Fruit fly (Drosophila melanogaster) whole organism, embryonic: ENCODE data around the gene CG18577.

Experiments
- Adf1 ChIP-seq: fragments of 200-800 bp; sonication (Bioruptor generic); IDR thresholded peaks from 2 replicates; pipeline ENCODE4 v1.3.6; 2022; ENCODE audit warnings: missing biosample characterization, missing genetic modification characterization
- CG10565 ChIP-seq: fragments of 200-800 bp; sonication (Bioruptor generic); optimal IDR thresholded peaks from 3 replicates; lab custom pipeline; 2016; ENCODE audit warnings: missing biosample characterization, mild to moderate bottlenecking, missing genetic modification characterization
- CG1233 ChIP-seq: fragments of 200-800 bp; sonication (Bioruptor generic); optimal IDR thresholded peaks from 4 replicates; lab custom pipeline; 2018; ENCODE audit warnings: missing biosample characterization, mild to moderate bottlenecking, missing genetic modification characterization
- CG12769 ChIP-seq: fragments of 200-800 bp; sonication (Bioruptor generic); optimal IDR thresholded peaks from 2 replicates; lab custom pipeline; 2019; ENCODE audit warnings: missing biosample characterization, mild to moderate bottlenecking, missing genetic modification characterization, moderate library complexity
- CG13287 ChIP-seq: fragments of 200-800 bp; sonication (Bioruptor generic); IDR thresholded peaks from 2 replicates; pipeline ENCODE4 v1.3.6; 2022; ENCODE audit warnings: missing biosample characterization, missing genetic modification characterization; ENCODE audit not compliant: partially characterized antibody
- CG13775 ChIP-seq: fragments of 200-800 bp; sonication (Bioruptor generic); optimal IDR thresholded peaks from 3 replicates; lab custom pipeline; 2017; ENCODE audit warnings: missing biosample characterization, mild to moderate bottlenecking, missing genetic modification characterization
- CG16813 ChIP-seq: fragments of 200-800 bp; sonication (Bioruptor generic); IDR thresholded peaks from 3 replicates; pipeline ENCODE4 v1.3.6; 2022; ENCODE audit warnings: missing biosample characterization, missing genetic modification characterization; ENCODE audit not compliant: partially characterized antibody
- CG17612 ChIP-seq: fragments of 200-800 bp; sonication (Bioruptor generic); IDR thresholded peaks from 2 replicates; pipeline ENCODE4 v1.3.6; 2022; ENCODE audit warnings: missing biosample characterization, missing genetic modification characterization
- CG2202 ChIP-seq: fragments of 200-800 bp; sonication (Bioruptor generic); optimal IDR thresholded peaks from 2 replicates; lab custom pipeline; 2018; ENCODE audit warnings: missing biosample characterization, mild to moderate bottlenecking, missing genetic modification characterization
- CG32532 ChIP-seq: fragments of 200-800 bp; sonication (Bioruptor generic); IDR thresholded peaks from 2 replicates; pipeline ENCODE4 v1.3.6; 2022; ENCODE audit warnings: missing biosample characterization, missing genetic modification characterization
- CG32767 ChIP-seq: fragments of 200-800 bp; sonication (Bioruptor generic); IDR thresholded peaks from 2 replicates; pipeline ENCODE4 v1.3.6; 2022; ENCODE audit warnings: missing biosample characterization, missing genetic modification characterization
- CG34224 ChIP-seq: fragments of 200-800 bp; sonication (Bioruptor generic); IDR thresholded peaks from 3 replicates; pipeline ENCODE4 v1.3.6; 2022; ENCODE audit warnings: missing biosample characterization, missing genetic modification characterization; ENCODE audit not compliant: partially characterized antibody
- CG4424 ChIP-seq: fragments of 200-800 bp; sonication (Bioruptor generic); optimal IDR thresholded peaks from 3 replicates; lab custom pipeline; 2016; ENCODE audit warnings: missing biosample characterization, missing genetic modification characterization
- CG6254 ChIP-seq: fragments of 200-800 bp; sonication (Bioruptor generic); optimal IDR thresholded peaks from 3 replicates; lab custom pipeline; 2017; ENCODE audit warnings: mild to moderate bottlenecking, missing biosample characterization, missing genetic modification reagents, missing genetic modification characterization
- CG9437 ChIP-seq: fragments of 200-800 bp; sonication (Bioruptor generic); optimal IDR thresholded peaks from 2 replicates; lab custom pipeline; 2018; ENCODE audit warnings: missing biosample characterization, mild to moderate bottlenecking, missing genetic modification characterization
- Camta ChIP-seq: fragments of 200-800 bp; sonication (Bioruptor generic); optimal IDR thresholded peaks from 2 replicates; lab custom pipeline; 2016; ENCODE audit warnings: missing biosample characterization, missing genetic modification characterization
- Gsc ChIP-seq: fragments of 200-800 bp; sonication (Bioruptor generic); IDR thresholded peaks from 2 replicates; pipeline ENCODE4 v1.3.6; 2022; ENCODE audit warnings: missing biosample characterization, missing genetic modification characterization
- Hand ChIP-seq: fragments of 200-800 bp; sonication (Bioruptor generic); optimal IDR thresholded peaks from 2 replicates; lab custom pipeline; 2017; ENCODE audit warnings: mild to moderate bottlenecking, missing biosample characterization, missing genetic modification reagents, missing genetic modification characterization
- Lim3 ChIP-seq: fragments of 200-800 bp; sonication (Bioruptor generic); IDR thresholded peaks from 2 replicates; pipeline ENCODE4 v1.3.6; 2022; ENCODE audit warnings: missing biosample characterization, missing genetic modification characterization
- Lpt ChIP-seq: fragments of >200 bp; optimal IDR thresholded peaks from 2 replicates; lab custom pipeline; 2018; ENCODE audit warnings: missing biosample characterization, missing genetic modification characterization
- Med ChIP-seq: fragments of 200-800 bp; sonication (Bioruptor generic); peaks from one replicate; lab custom pipeline; 2016; ENCODE audit warnings: missing biosample characterization, missing genetic modification characterization, mild to moderate bottlenecking, inconsistent platforms, moderate library complexity
- Mes4 ChIP-seq: fragments of 200-800 bp; sonication (Bioruptor generic); optimal IDR thresholded peaks from 2 replicates; lab custom pipeline; 2016; ENCODE audit warnings: missing biosample characterization, missing genetic modification characterization
- PHDP ChIP-seq: fragments of 200-800 bp; sonication (Bioruptor generic); optimal IDR thresholded peaks from 3 replicates; lab custom pipeline; 2018; ENCODE audit warnings: missing biosample characterization, mild to moderate bottlenecking, missing genetic modification characterization, moderate library complexity
- Ptx1 ChIP-seq: fragments of 200-800 bp; sonication (Bioruptor generic); IDR thresholded peaks from 2 replicates; pipeline ENCODE4 v1.3.6; 2022; ENCODE audit warnings: missing biosample characterization, missing genetic modification characterization
- Ravus ChIP-seq: fragments of 200-800 bp; sonication (Bioruptor generic); IDR thresholded peaks from 2 replicates; pipeline ENCODE4 v1.3.6; 2022; ENCODE audit warnings: missing biosample characterization, missing genetic modification characterization
- Tbp ChIP-seq: fragments of >200 bp; optimal IDR thresholded peaks from 2 replicates; lab custom pipeline; 2018; ENCODE audit warnings: missing biosample characterization, missing genetic modification characterization
- ash1 ChIP-seq: fragments of 200-800 bp; sonication (Bioruptor generic); optimal IDR thresholded peaks from 2 replicates; lab custom pipeline; 2018; ENCODE audit warnings: missing biosample characterization, mild to moderate bottlenecking, missing genetic modification characterization
- chinmo ChIP-seq: fragments of 200-800 bp; sonication (Bioruptor generic); IDR thresholded peaks from 4 replicates; pipeline ENCODE4 v1.3.6; 2022; ENCODE audit warnings: missing biosample characterization, missing genetic modification characterization; ENCODE audit not compliant: partially characterized antibody
- chm ChIP-seq: fragments of 200-800 bp; sonication (Bioruptor generic); IDR thresholded peaks from 2 replicates; pipeline ENCODE4 v1.3.6; 2022; ENCODE audit warnings: missing biosample characterization, missing genetic modification characterization
- crc ChIP-seq: fragments of 200-800 bp; sonication (Bioruptor generic); optimal IDR thresholded peaks from 2 replicates; lab custom pipeline; 2016; ENCODE audit warnings: missing biosample characterization, missing genetic modification characterization
- dmrt99B ChIP-seq: fragments of 200-800 bp; sonication (Bioruptor generic); optimal IDR thresholded peaks from 2 replicates; lab custom pipeline; 2018; ENCODE audit warnings: missing biosample characterization, mild to moderate bottlenecking, missing genetic modification characterization, moderate library complexity
- her ChIP-seq: fragments of 200-800 bp; sonication (Bioruptor generic); optimal IDR thresholded peaks from 2 replicates; lab custom pipeline; 2016; ENCODE audit warnings: missing biosample characterization, missing genetic modification characterization
- insv ChIP-seq, 2 experiments: fragments of 200-800 bp; sonication (Bioruptor generic); optimal IDR thresholded peaks; 3 replicates each; lab custom pipeline; 2016 to 2018; ENCODE audit warnings: missing biosample characterization in 2 of 2, missing genetic modification characterization in 2 of 2
- lab ChIP-seq: fragments of 200-800 bp; sonication (Bioruptor generic); optimal IDR thresholded peaks from 3 replicates; lab custom pipeline; 2017; ENCODE audit warnings: missing biosample characterization, missing genetic modification characterization, mild to moderate bottlenecking, moderate library complexity, missing genetic modification reagents
- lilli ChIP-seq: fragments of 200-800 bp; sonication (Bioruptor generic); optimal IDR thresholded peaks from 3 replicates; lab custom pipeline; 2016; ENCODE audit warnings: missing biosample characterization, missing genetic modification characterization
- luna ChIP-seq: fragments of 200-800 bp; sonication (Bioruptor generic); optimal IDR thresholded peaks from 2 replicates; lab custom pipeline; 2016; ENCODE audit warnings: missing biosample characterization, missing genetic modification characterization
- nerfin-1 ChIP-seq: fragments of 200-800 bp; sonication (Bioruptor generic); optimal IDR thresholded peaks from 3 replicates; lab custom pipeline; 2019; ENCODE audit warnings: missing biosample characterization, mild to moderate bottlenecking, missing genetic modification characterization, moderate library complexity
- onecut ChIP-seq: fragments of 200-800 bp; sonication (Bioruptor generic); IDR thresholded peaks from 2 replicates; pipeline ENCODE4 v1.3.6; 2022; ENCODE audit warnings: missing biosample characterization, missing genetic modification characterization
- pho ChIP-seq: fragments of 200-800 bp; sonication (Bioruptor generic); optimal IDR thresholded peaks from 2 replicates; lab custom pipeline; 2016; ENCODE audit warnings: missing biosample characterization, missing genetic modification characterization
- tx ChIP-seq: fragments of 200-800 bp; sonication (Bioruptor generic); optimal IDR thresholded peaks from 2 replicates; lab custom pipeline; 2016; ENCODE audit warnings: missing biosample characterization, missing genetic modification characterization
- yki ChIP-seq: fragments of >200 bp; optimal IDR thresholded peaks from 3 replicates; lab custom pipeline; 2018

CG18577 gene

dm6 chr3R:11178300-11178699 is 17.6 kb upstream of the CG18577 start (continued):
- no peak for TF ChIP-seq Hand
- no peak for TF ChIP-seq CG9437 (GFP tag; lab: Kevin White, UChicago)
- TF ChIP-seq Lim3 (GFP tag; lab: Robert Waterston, UW) = no peak
- peak; percentile 13 for TF ChIP-seq dmrt99B (tag; lab: Kevin White, UChicago)
- TF ChIP-seq insv (GFP tag; optimal IDR thresholded peaks at IDR 0.05; lab: Kevin White, UChicago) = no peak
- TF ChIP-seq luna (GFP tag; lab: Kevin White, UChicago) = no peak
- no peak for TF ChIP-seq Mes4 (GFP tag; lab: Kevin White, UChicago)
- no peak for TF ChIP-seq CG32767
- no peak for TF ChIP-seq yki
- TF ChIP-seq PHDP (tag; lab: Kevin White, UChicago) = no peak
- TF ChIP-seq CG16813 (GFP tag; lab: Robert Waterston, UW) = no peak
- no peak for TF ChIP-seq nerfin-1 (tag; lab: Kevin White, UChicago)
- no peak for TF ChIP-seq Camta (GFP tag; lab: Kevin White, UChicago)
- no peak for TF ChIP-seq Tbp
- no peak for TF ChIP-seq lilli
- TF ChIP-seq Med (GFP tag; lab: Kevin White, UChicago) = peak; percentile 70
- no peak for TF ChIP-seq her (GFP tag; lab: Kevin White, UChicago)
- TF ChIP-seq ash1 (GFP tag; lab: Kevin White, UChicago) = no peak
- TF ChIP-seq CG2202 (tag; lab: Kevin White, UChicago) = no peak
- no peak for TF ChIP-seq CG10565 (GFP tag; lab: Kevin White, UChicago)
- no peak for TF ChIP-seq crc (GFP tag; lab: Kevin White, UChicago)
- TF ChIP-seq CG1233 = peak; percentile 27
- TF ChIP-seq chinmo (GFP tag; lab: Robert Waterston, UW) = no peak
- TF ChIP-seq chm (GFP tag; lab: Robert Waterston, UW) = no peak
- no peak for TF ChIP-seq CG13775 (GFP tag; lab: Kevin White, UChicago)
- no peak for TF ChIP-seq CG4424
- no peak for TF ChIP-seq CG6254 (GFP tag; lab: Kevin White, UChicago)
- TF ChIP-seq tx (GFP tag; lab: Kevin White, UChicago) = no peak
- no peak for TF ChIP-seq CG32532 (GFP tag; lab: Robert Waterston, UW)
- no peak for TF ChIP-seq CG34224 (GFP tag; lab: Robert Waterston, UW)
- TF ChIP-seq CG13287 (GFP tag; lab: Robert Waterston, UW) = no peak
- TF ChIP-seq Lpt (GFP tag; lab: Kevin White, UChicago) = no peak
- no peak for TF ChIP-seq onecut
- peak; percentile 13; the same call in 1 of the 2 replicates for TF ChIP-seq Ptx1 (GFP tag; lab: Robert Waterston, UW)
- no peak for TF ChIP-seq Ravus (GFP tag; lab: Robert Waterston, UW)
- no peak for TF ChIP-seq CG17612 (GFP tag; lab: Robert Waterston, UW)
- no peak for TF ChIP-seq Gsc
- TF ChIP-seq pho (GFP tag; lab: Kevin White, UChicago) = no peak
- no peak for TF ChIP-seq Adf1 (GFP tag; lab: Robert Waterston, UW)
- TF ChIP-seq CG12769 (tag; lab: Kevin White, UChicago) = peak; percentile 12
- TF ChIP-seq lab (GFP tag; lab: Kevin White, UChicago) = peak; percentile 72
